Worm (Caenorhabditis elegans) whole organism, midembryonic: ENCODE data around the gene decr-1.3.

Experiments
- klf-2 ChIP-seq: fragments of 200-800 bp; sonication (Bioruptor generic); conservative IDR thresholded peaks from 2 replicates; pipeline ENCODE4 v1.3.6; 2022; ENCODE audit warnings: missing genetic modification reagents, missing genetic modification characterization, missing compliant biosample characterization
- med-1 ChIP-seq: sonication (generic microtip); optimal IDR thresholded peaks from 2 replicates; lab custom pipeline; 2017; ENCODE audit warnings: missing genetic modification characterization, mild to moderate bottlenecking, missing compliant biosample characterization, antibody characterized with exemption, missing genetic modification reagents; ENCODE audit not compliant: insufficient read depth
- ref-1 ChIP-seq: fragments of 200-800 bp; sonication (Bioruptor generic); conservative IDR thresholded peaks from 2 replicates; pipeline ENCODE4 v1.3.6; 2022; ENCODE audit warnings: missing genetic modification reagents, missing genetic modification characterization, missing compliant biosample characterization
- tab-1 ChIP-seq: fragments of 200-800 bp; sonication (Bioruptor generic); IDR thresholded peaks from 2 replicates; pipeline ENCODE4 v1.3.6; 2022; ENCODE audit warnings: missing genetic modification characterization, missing compliant biosample characterization

DNA sequence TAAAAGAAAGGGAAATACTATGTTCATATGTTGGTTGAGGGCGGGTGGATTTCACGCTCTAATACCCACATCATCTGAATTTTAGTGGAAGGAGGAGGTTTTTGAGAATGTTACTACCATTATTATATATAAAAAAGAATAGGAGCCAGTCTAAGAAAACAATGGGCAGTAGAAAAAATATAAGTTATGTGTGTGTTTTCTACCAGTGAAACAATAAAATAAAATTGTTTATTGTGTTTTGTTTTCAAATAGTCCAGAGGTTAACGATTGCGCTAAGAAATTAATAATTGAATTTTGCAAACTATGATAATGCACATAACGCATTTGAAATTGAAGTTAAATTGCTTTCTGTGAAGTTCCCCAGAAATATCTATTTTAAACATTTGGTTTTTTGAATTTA, 36.1 kb upstream of the decr-1.3 start, which contains the start of gene M110.8:
- TF ChIP-seq klf-2 (GFP tag; lab: Robert Waterston, UW) (no peak), tab-1 (GFP tag; lab: Robert Waterston, UW) (no peak), ref-1 (no peak), med-1 (GFP tag; lab: Kevin White, UChicago) (no peak)
